Fruit fly (Drosophila melanogaster): ENCODE data around the gene Gr93c.

DNA sequence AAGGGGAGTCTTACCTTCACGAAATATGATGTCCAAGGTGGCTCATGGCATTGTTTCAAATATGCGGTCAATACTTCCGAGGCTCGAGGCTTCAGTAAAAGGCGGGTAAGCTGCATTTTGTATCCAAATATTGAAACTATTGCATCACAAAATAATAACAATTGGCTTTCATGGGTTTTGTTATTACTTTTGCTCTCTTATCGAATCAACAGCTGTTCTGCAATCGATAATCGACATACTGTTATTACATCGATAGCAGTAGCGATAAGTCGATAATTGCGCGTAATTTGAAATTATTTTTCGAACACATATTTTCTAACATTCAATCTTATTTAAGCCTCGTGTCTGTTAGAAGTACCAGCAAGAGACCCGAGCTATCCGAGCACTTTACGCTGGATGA is 33.4 kb upstream of the Gr93c start, which contains the start of gene CG34148:
- no peak for TF ChIP-seq CG4318 (GFP tag; optimal IDR thresholded peaks at IDR 0.05)
- no peak for TF ChIP-seq pdm3 (GFP tag; optimal IDR thresholded peaks at IDR 0.05)
- no peak for TF ChIP-seq OdsH (GFP tag; optimal IDR thresholded peaks at IDR 0.05)
- no peak for TF ChIP-seq acj6 (GFP tag; optimal IDR thresholded peaks at IDR 0.05)
- no peak for TF ChIP-seq CG10669 (GFP tag; optimal IDR thresholded peaks at IDR 0.05)
- TF ChIP-seq Hr39 (GFP tag; optimal IDR thresholded peaks at IDR 0.05) = no peak
- no peak for TF ChIP-seq CG31627 (GFP tag; optimal IDR thresholded peaks at IDR 0.05)
- TF ChIP-seq CG3032 (tag; optimal IDR thresholded peaks at IDR 0.05) = no peak
- no peak for TF ChIP-seq achi (GFP tag; optimal IDR thresholded peaks at IDR 0.05)

Measured in whole organism, prepupa.